Fruit fly (Drosophila melanogaster) whole organism, embryonic: ENCODE measurements around the gene CG34160.
A peak's percentile ranks its signal among the peaks of the same experiment; 100 is the strongest.

Source experiments
- Ada2b ChIP-seq: fragments of 200-800 bp; sonication (Bioruptor generic); IDR thresholded peaks from 2 replicates; pipeline ENCODE4 v1.3.6; 2022; ENCODE audit warnings: missing biosample characterization, missing genetic modification characterization
- Aef1 ChIP-seq: fragments of 200-800 bp; sonication (Bioruptor generic); IDR thresholded peaks from 3 replicates; pipeline ENCODE4 v1.3.6; 2022; ENCODE audit warnings: missing biosample characterization, missing genetic modification characterization
- CG10321 ChIP-seq: fragments of 200-800 bp; sonication (Bioruptor generic); IDR thresholded peaks from 2 replicates; pipeline ENCODE4 v1.3.6; 2022; ENCODE audit warnings: missing biosample characterization, missing genetic modification characterization
- CG10979 ChIP-seq: fragments of 200-800 bp; sonication (Bioruptor generic); optimal IDR thresholded peaks from 2 replicates; lab custom pipeline; 2018; ENCODE audit warnings: missing biosample characterization, mild to moderate bottlenecking, missing genetic modification characterization, moderate library complexity
- CG11696 ChIP-seq: fragments of 200-800 bp; sonication (Bioruptor generic); IDR thresholded peaks from 2 replicates; pipeline ENCODE4 v1.3.6; 2022; ENCODE audit warnings: missing biosample characterization, missing genetic modification characterization
- CG13894 ChIP-seq: fragments of 200-800 bp; sonication (Bioruptor generic); optimal IDR thresholded peaks from 3 replicates; lab custom pipeline; 2018; ENCODE audit warnings: missing biosample characterization, mild to moderate bottlenecking, missing genetic modification characterization, moderate library complexity
- CG16815 ChIP-seq: fragments of 200-800 bp; sonication (Bioruptor generic); optimal IDR thresholded peaks from 3 replicates; lab custom pipeline; 2017; ENCODE audit warnings: missing biosample characterization, mild to moderate bottlenecking, missing genetic modification characterization
- CG16863 ChIP-seq: fragments of 200-800 bp; sonication (Bioruptor generic); optimal IDR thresholded peaks from 3 replicates; lab custom pipeline; 2016; ENCODE audit warnings: missing biosample characterization, missing genetic modification characterization
- CG18262 ChIP-seq: fragments of 200-800 bp; optimal IDR thresholded peaks from 3 replicates; lab custom pipeline; 2019; ENCODE audit warnings: missing biosample characterization, mild to moderate bottlenecking, missing genetic modification characterization, moderate library complexity
- CG18476 ChIP-seq: fragments of 200-800 bp; sonication (Bioruptor generic); optimal IDR thresholded peaks from 2 replicates; lab custom pipeline; 2016; ENCODE audit warnings: missing biosample characterization, mild to moderate bottlenecking, missing genetic modification characterization
- CG2678 ChIP-seq: fragments of 200-800 bp; sonication (Bioruptor generic); optimal IDR thresholded peaks from 3 replicates; lab custom pipeline; 2019; ENCODE audit warnings: missing biosample characterization, mild to moderate bottlenecking, missing genetic modification characterization, moderate library complexity
- CG2875 ChIP-seq: fragments of 200-800 bp; sonication (Bioruptor generic); optimal IDR thresholded peaks from 2 replicates; lab custom pipeline; 2017; ENCODE audit warnings: missing biosample characterization, mild to moderate bottlenecking, missing genetic modification characterization, missing genetic modification reagents
- CG3281 ChIP-seq: fragments of 200-800 bp; sonication (Bioruptor generic); optimal IDR thresholded peaks from 3 replicates; lab custom pipeline; 2017; ENCODE audit warnings: missing biosample characterization, mild to moderate bottlenecking, missing genetic modification characterization
- CG4707 ChIP-seq: fragments of 200-800 bp; sonication (Bioruptor generic); optimal IDR thresholded peaks from 2 replicates; lab custom pipeline; 2018; ENCODE audit warnings: missing biosample characterization, mild to moderate bottlenecking, missing genetic modification characterization, moderate library complexity
- CG4730 ChIP-seq: fragments of 200-800 bp; sonication (Bioruptor generic); IDR thresholded peaks from 2 replicates; pipeline ENCODE4 v1.3.6; 2022; ENCODE audit warnings: missing biosample characterization, missing genetic modification characterization
- CG6654 ChIP-seq: fragments of 200-800 bp; sonication (Bioruptor generic); optimal IDR thresholded peaks from 2 replicates; lab custom pipeline; 2017; ENCODE audit warnings: missing biosample characterization, mild to moderate bottlenecking, missing genetic modification characterization
- CG7745 ChIP-seq: fragments of 200-800 bp; sonication (Bioruptor generic); optimal IDR thresholded peaks from 2 replicates; lab custom pipeline; 2018; ENCODE audit warnings: missing biosample characterization, mild to moderate bottlenecking, missing genetic modification characterization, moderate library complexity
- CG8089 ChIP-seq: fragments of 200-800 bp; sonication (Bioruptor generic); optimal IDR thresholded peaks from 3 replicates; lab custom pipeline; 2016; ENCODE audit warnings: missing biosample characterization, missing genetic modification characterization
- CG8359 ChIP-seq: fragments of 200-800 bp; sonication (Bioruptor generic); optimal IDR thresholded peaks from 2 replicates; lab custom pipeline; 2017; ENCODE audit warnings: missing biosample characterization, mild to moderate bottlenecking, missing genetic modification characterization, borderline replicate concordance
- CG9609 ChIP-seq: fragments of 200-800 bp; sonication (Bioruptor generic); optimal IDR thresholded peaks from 3 replicates; lab custom pipeline; 2016; ENCODE audit warnings: missing biosample characterization, missing genetic modification characterization
- CG9876 ChIP-seq: fragments of 200-800 bp; sonication (Bioruptor generic); optimal IDR thresholded peaks from 2 replicates; lab custom pipeline; 2016; ENCODE audit warnings: missing biosample characterization, missing genetic modification characterization
- CkIIα-i1 ChIP-seq: fragments of 200-800 bp; sonication (Bioruptor generic); IDR thresholded peaks from 2 replicates; pipeline ENCODE4 v1.3.6; 2022; ENCODE audit warnings: missing biosample characterization, missing genetic modification characterization
- CoRest ChIP-seq: fragments of 200-800 bp; sonication (Bioruptor generic); optimal IDR thresholded peaks from 3 replicates; lab custom pipeline; 2018; ENCODE audit warnings: missing biosample characterization, mild to moderate bottlenecking, missing genetic modification characterization, moderate library complexity
- D19A ChIP-seq: fragments of 200-800 bp; optimal IDR thresholded peaks from 3 replicates; lab custom pipeline; 2019; ENCODE audit warnings: missing biosample characterization, mild to moderate bottlenecking, missing genetic modification characterization, moderate library complexity
- E2f1 ChIP-seq: fragments of 200-800 bp; sonication (Bioruptor generic); IDR thresholded peaks from 2 replicates; pipeline ENCODE4 v1.3.6; 2022; ENCODE audit warnings: missing biosample characterization, missing genetic modification characterization
- Elba2 ChIP-seq: fragments of 200-800 bp; sonication (Bioruptor generic); optimal IDR thresholded peaks from 3 replicates; lab custom pipeline; 2016; ENCODE audit warnings: missing biosample characterization, missing genetic modification characterization
- Ets65A ChIP-seq: fragments of 200-800 bp; sonication (Bioruptor generic); peaks from one replicate; lab custom pipeline; 2016; ENCODE audit warnings: missing biosample characterization, missing genetic modification characterization
- H2.0 ChIP-seq: fragments of 200-800 bp; sonication (Bioruptor generic); IDR thresholded peaks from 2 replicates; pipeline ENCODE4 v1.3.6; 2022; ENCODE audit warnings: missing biosample characterization, missing genetic modification characterization
- Hsf ChIP-seq: fragments of 200-800 bp; sonication (Bioruptor generic); optimal IDR thresholded peaks from 3 replicates; lab custom pipeline; 2016; ENCODE audit warnings: missing biosample characterization, missing genetic modification characterization
- Lhr ChIP-seq: fragments of 200-800 bp; sonication (Bioruptor generic); optimal IDR thresholded peaks from 3 replicates; lab custom pipeline; 2017; ENCODE audit warnings: mild to moderate bottlenecking, missing biosample characterization, missing genetic modification reagents, missing genetic modification characterization
- MBD-R2 ChIP-seq: fragments of 200-800 bp; sonication (Bioruptor generic); IDR thresholded peaks from 2 replicates; pipeline ENCODE4 v1.3.6; 2022; ENCODE audit warnings: missing biosample characterization, missing genetic modification characterization
- Sox102F ChIP-seq: fragments of 200-800 bp; sonication (Bioruptor generic); optimal IDR thresholded peaks from 2 replicates; lab custom pipeline; 2018; ENCODE audit warnings: missing biosample characterization, mild to moderate bottlenecking, missing genetic modification characterization, moderate library complexity
- Spps ChIP-seq: fragments of 200-800 bp; sonication (Bioruptor generic); optimal IDR thresholded peaks from 2 replicates; lab custom pipeline; 2018; ENCODE audit warnings: missing biosample characterization, mild to moderate bottlenecking, missing genetic modification characterization
- TFAM ChIP-seq: fragments of 200-800 bp; sonication (Bioruptor generic); optimal IDR thresholded peaks from 2 replicates; lab custom pipeline; 2017; ENCODE audit warnings: missing biosample characterization, missing genetic modification characterization, inconsistent platforms
- Taf1 ChIP-seq: fragments of 200-800 bp; sonication (Bioruptor generic); IDR thresholded peaks from 2 replicates; pipeline ENCODE4 v1.3.6; 2022; ENCODE audit warnings: missing biosample characterization, missing genetic modification characterization
- bcd ChIP-seq: fragments of 200-800 bp; sonication (Bioruptor generic); optimal IDR thresholded peaks from 2 replicates; lab custom pipeline; 2017; ENCODE audit warnings: missing biosample characterization, mild to moderate bottlenecking, missing genetic modification characterization
- bigmax ChIP-seq: fragments of 200-800 bp; sonication (Bioruptor generic); optimal IDR thresholded peaks from 2 replicates; lab custom pipeline; 2018; ENCODE audit warnings: missing biosample characterization, mild to moderate bottlenecking, missing genetic modification characterization
- crc ChIP-seq: fragments of 200-800 bp; sonication (Bioruptor generic); optimal IDR thresholded peaks from 2 replicates; lab custom pipeline; 2016; ENCODE audit warnings: missing biosample characterization, missing genetic modification characterization
- crol ChIP-seq: fragments of 200-800 bp; sonication (Bioruptor generic); IDR thresholded peaks from 2 replicates; pipeline ENCODE4 v1.3.6; 2022; ENCODE audit warnings: missing biosample characterization, missing genetic modification characterization
- da ChIP-seq: fragments of 200-800 bp; sonication (Bioruptor generic); optimal IDR thresholded peaks from 2 replicates; lab custom pipeline; 2016; ENCODE audit warnings: missing biosample characterization, missing genetic modification characterization
- en ChIP-seq: fragments of 200-800 bp; sonication (Bioruptor generic); optimal IDR thresholded peaks from 2 replicates; lab custom pipeline; 2016; ENCODE audit warnings: missing biosample characterization, missing genetic modification characterization
- fd64A ChIP-seq: fragments of 200-800 bp; sonication (Bioruptor generic); optimal IDR thresholded peaks from 3 replicates; lab custom pipeline; 2018; ENCODE audit warnings: missing biosample characterization, mild to moderate bottlenecking, missing genetic modification characterization
- hth ChIP-seq: fragments of >200 bp; optimal IDR thresholded peaks from 2 replicates; lab custom pipeline; 2017; ENCODE audit warnings: inconsistent platforms
- mam ChIP-seq: fragments of 200-800 bp; sonication (Bioruptor generic); optimal IDR thresholded peaks from 3 replicates; lab custom pipeline; 2016; ENCODE audit warnings: missing biosample characterization, missing genetic modification characterization
- odd ChIP-seq: fragments of 200-800 bp; sonication (Bioruptor generic); optimal IDR thresholded peaks from 2 replicates; lab custom pipeline; 2017; ENCODE audit warnings: missing biosample characterization, mild to moderate bottlenecking, missing genetic modification characterization
- pho ChIP-seq: fragments of 200-800 bp; sonication (Bioruptor generic); optimal IDR thresholded peaks from 2 replicates; lab custom pipeline; 2016; ENCODE audit warnings: missing biosample characterization, missing genetic modification characterization
- psq ChIP-seq: fragments of 200-800 bp; sonication (Bioruptor generic); optimal IDR thresholded peaks from 2 replicates; lab custom pipeline; 2017; ENCODE audit warnings: missing biosample characterization, missing genetic modification characterization
- schlank ChIP-seq: fragments of 200-800 bp; sonication (Bioruptor generic); optimal IDR thresholded peaks from 2 replicates; lab custom pipeline; 2018; ENCODE audit warnings: missing biosample characterization, mild to moderate bottlenecking, missing genetic modification characterization
- sisA ChIP-seq: fragments of 200-800 bp; sonication (Bioruptor generic); IDR thresholded peaks from 2 replicates; pipeline ENCODE4 v1.3.6; 2022; ENCODE audit warnings: missing biosample characterization, missing genetic modification characterization
- unpg ChIP-seq: fragments of 200-800 bp; sonication (Bioruptor generic); optimal IDR thresholded peaks from 3 replicates; lab custom pipeline; 2018; ENCODE audit warnings: missing biosample characterization, mild to moderate bottlenecking, missing genetic modification characterization, moderate library complexity
- vvl ChIP-seq: fragments of 200-800 bp; sonication (Bioruptor generic); IDR thresholded peaks from 2 replicates; pipeline ENCODE4 v1.3.6; 2022; ENCODE audit warnings: missing biosample characterization, missing genetic modification characterization
- wor ChIP-seq: fragments of 200-800 bp; sonication (Bioruptor generic); IDR thresholded peaks from 2 replicates; pipeline ENCODE4 v1.3.6; 2022; ENCODE audit warnings: missing biosample characterization, missing genetic modification characterization

Gene CG34160

dm6 chr2L:10565674-10566073 lies 13.9 kb upstream of the CG34160 start (continued):
- TF ChIP-seq CG7745 (tag; lab: Kevin White, UChicago) (no peak), odd (GFP tag; lab: Kevin White, UChicago) (peak; percentile 9), Spps (tag; lab: Kevin White, UChicago) (no peak), CoRest (tag; lab: Kevin White, UChicago) (peak; percentile 39), Aef1 (GFP tag; lab: Robert Waterston, UW) (peak; percentile 40; the same call in 2 of the 3 replicates), fd64A (no peak), bcd (peak; percentile 41), E2f1 (GFP tag; lab: Robert Waterston, UW) (peak; percentile 57; the same call in 1 of the 2 replicates), CG8359 (GFP tag; lab: Kevin White, UChicago) (no peak), CG13894 (peak; percentile 67), CG9876 (GFP tag; lab: Kevin White, UChicago) (peak; percentile 25), vvl (GFP tag; lab: Robert Waterston, UW) (peak; percentile 53; the same call in 1 of the 2 replicates), CG4707 (GFP tag; lab: Kevin White, UChicago) (no peak), CG18476 (GFP tag; lab: Kevin White, UChicago) (peak; percentile 7), unpg (GFP tag; lab: Kevin White, UChicago) (peak; percentile 50), crc (peak; percentile 17), Ada2b (GFP tag; lab: Robert Waterston, UW) (peak; percentile 64), Lhr (GFP tag; lab: Kevin White, UChicago) (no peak), CG10321 (GFP tag; lab: Robert Waterston, UW) (no peak), CG2678 (tag; lab: Kevin White, UChicago) (peak; percentile 69), da (GFP tag; lab: Kevin White, UChicago) (no peak), psq (GFP tag; lab: Kevin White, UChicago) (no peak), CG4730 (GFP tag; lab: Robert Waterston, UW) (peak; percentile 42; the same call in 1 of the 2 replicates), CG16815 (GFP tag; lab: Kevin White, UChicago) (peak; percentile 3), CG10979 (tag; lab: Kevin White, UChicago) (peak; percentile 23), bigmax (GFP tag; lab: Kevin White, UChicago) (no peak), CG16863 (GFP tag; lab: Kevin White, UChicago) (peak; percentile 4), crol (no peak), Ets65A (GFP tag; lab: Kevin White, UChicago) (peak; percentile 2), Taf1 (GFP tag; lab: Robert Waterston, UW) (peak; percentile 51; the same call in 1 of the 2 replicates), CG2875 (GFP tag; lab: Kevin White, UChicago) (no peak), wor (GFP tag; lab: Robert Waterston, UW) (no peak), D19A (peak; percentile 4), en (GFP tag; lab: Kevin White, UChicago) (no peak), CG11696 (GFP tag; lab: Robert Waterston, UW) (0 out of 2 replicates have a peak, but pooled peaks have one; percentile 41), sisA (GFP tag; lab: Robert Waterston, UW) (peak; percentile 43; the same call in 1 of the 2 replicates), pho (GFP tag; lab: Kevin White, UChicago) (peak; percentile 36), mam (GFP tag; lab: Kevin White, UChicago) (peak; percentile 63), schlank (tag; lab: Kevin White, UChicago) (peak; percentile 9), Hsf (GFP tag; lab: Kevin White, UChicago) (peak; percentile 13), Elba2 (no peak), CG18262 (tag; lab: Kevin White, UChicago) (peak; percentile 15), TFAM (no peak), CG3281 (GFP tag; lab: Kevin White, UChicago) (peak; percentile 63), CG6654 (no peak), Sox102F (GFP tag; lab: Kevin White, UChicago) (peak; percentile 17), CkIIα-i1 (GFP tag; lab: Robert Waterston, UW) (no peak), CG8089 (GFP tag; lab: Kevin White, UChicago) (no peak), H2.0 (GFP tag; lab: Robert Waterston, UW) (peak; percentile 49), CG9609 (GFP tag; lab: Kevin White, UChicago) (peak; percentile 5), MBD-R2 (peak; percentile 41; the same call in 1 of the 2 replicates), hth (lab: Kevin White, UChicago) (no peak)
